Worm (Caenorhabditis elegans) whole organism, L4 larva: Measurements from ENCODE around the gene Y37B11A.3.
A peak's percentile ranks its signal among the peaks of the same experiment; 100 is the strongest.

Experiments
- D1046.2 ChIP-seq: fragments of 200-800 bp; sonication (Bioruptor generic); IDR thresholded peaks from 2 replicates; pipeline ENCODE4 v1.3.6; 2022; ENCODE audit warnings: missing genetic modification characterization, missing compliant biosample characterization
- F10B5.3 ChIP-seq: sonication (generic microtip); optimal IDR thresholded peaks from 2 replicates; lab custom pipeline; 2016; ENCODE audit warnings: mild to moderate bottlenecking, missing genetic modification characterization, missing compliant biosample characterization
- R02D3.7 ChIP-seq: fragments of 150-350 bp; sonication (generic microtip); optimal IDR thresholded peaks from 3 replicates; lab custom pipeline; 2014; ENCODE audit warnings: missing biosample characterization, missing genetic modification characterization
- ZK546.5 ChIP-seq, 2 experiments: sonication (generic microtip); optimal IDR thresholded peaks; 2 replicates each; lab custom pipeline; 2017; ENCODE audit warnings: missing biosample characterization in 2 of 2, missing genetic modification characterization in 2 of 2
- aha-1 ChIP-seq: fragments of 150-350 bp; peaks from one replicate; lab custom pipeline; 2014; ENCODE audit warnings: missing biosample characterization, missing genetic modification characterization
- attf-4 ChIP-seq: sonication (generic microtip); optimal IDR thresholded peaks from 3 replicates; lab custom pipeline; 2017; ENCODE audit warnings: missing biosample characterization, missing genetic modification characterization
- ceh-44 ChIP-seq: fragments of 200-800 bp; sonication (Bioruptor generic); IDR thresholded peaks from 2 replicates; pipeline ENCODE4 v1.3.6; 2022; ENCODE audit warnings: missing genetic modification reagents, missing genetic modification characterization, missing compliant biosample characterization
- ces-1 ChIP-seq: fragments of 150-350 bp; sonication (generic microtip); optimal IDR thresholded peaks from 4 replicates; lab custom pipeline; 2014; ENCODE audit warnings: missing biosample characterization, missing genetic modification reagents, missing genetic modification characterization
- ctbp-1 ChIP-seq: fragments of 200-800 bp; sonication (Bioruptor generic); IDR thresholded peaks from 2 replicates; pipeline ENCODE4 v1.3.6; 2022; ENCODE audit warnings: missing genetic modification reagents, missing genetic modification characterization, missing compliant biosample characterization
- daf-16 ChIP-seq, 3 experiments: sonication (generic microtip); optimal IDR thresholded peaks; 2 replicates each; lab custom pipeline; 2016 to 2017; ENCODE audit warnings: missing genetic modification characterization in 3 of 3, missing genetic modification reagents in 3 of 3, mild to moderate bottlenecking in 2 of 3, missing compliant biosample characterization in 2 of 3, missing biosample characterization in 1 of 3, moderate library complexity in 1 of 3
- dmd-6 ChIP-seq: fragments of 200-800 bp; sonication (Bioruptor generic); IDR thresholded peaks from 2 replicates; pipeline ENCODE4 v1.3.6; 2022; ENCODE audit warnings: missing genetic modification reagents, missing genetic modification characterization, missing compliant biosample characterization
- dpl-1 ChIP-seq: fragments of 150-350 bp; optimal IDR thresholded peaks from 2 replicates; lab custom pipeline; 2014; ENCODE audit warnings: missing biosample characterization, missing genetic modification reagents, missing genetic modification characterization
- dve-1 ChIP-seq: sonication (generic microtip); optimal IDR thresholded peaks from 2 replicates; lab custom pipeline; 2017; ENCODE audit warnings: antibody characterized with exemption, mild to moderate bottlenecking, missing genetic modification characterization, missing compliant biosample characterization; ENCODE audit not compliant: insufficient read depth
- egl-43 ChIP-seq: fragments of 200-800 bp; sonication (Bioruptor generic); IDR thresholded peaks from 2 replicates; pipeline ENCODE4 v1.3.6; 2022; ENCODE audit warnings: missing genetic modification reagents, missing genetic modification characterization, missing compliant biosample characterization
- fos-1 ChIP-seq: fragments of 150-350 bp; optimal IDR thresholded peaks from 2 replicates; lab custom pipeline; 2014; ENCODE audit warnings: missing biosample characterization, missing genetic modification characterization
- hlh-11 ChIP-seq: fragments of 200-800 bp; sonication (Bioruptor generic); optimal IDR thresholded peaks from 2 replicates; lab custom pipeline; 2018; ENCODE audit warnings: mild to moderate bottlenecking, missing genetic modification characterization, missing compliant biosample characterization
- hlh-30 ChIP-seq: sonication (generic microtip); optimal IDR thresholded peaks from 2 replicates; lab custom pipeline; 2017; ENCODE audit warnings: antibody characterized with exemption, mild to moderate bottlenecking, missing genetic modification characterization, missing compliant biosample characterization; ENCODE audit not compliant: insufficient read depth
- jun-1 ChIP-seq: fragments of 150-350 bp; optimal IDR thresholded peaks from 2 replicates; lab custom pipeline; 2014; ENCODE audit warnings: missing biosample characterization, missing genetic modification reagents, missing genetic modification characterization
- lin-29 ChIP-seq: fragments of 200-800 bp; sonication (Bioruptor generic); IDR thresholded peaks from 2 replicates; pipeline ENCODE4 v1.3.6; 2022; ENCODE audit warnings: missing genetic modification reagents, missing genetic modification characterization, missing compliant biosample characterization
- lin-38 ChIP-seq: fragments of 200-800 bp; sonication (Bioruptor generic); IDR thresholded peaks from 2 replicates; pipeline ENCODE4 v1.3.6; 2022; ENCODE audit warnings: missing genetic modification reagents, missing genetic modification characterization, missing compliant biosample characterization
- lin-39 ChIP-seq: fragments of 150-350 bp; optimal IDR thresholded peaks from 2 replicates; lab custom pipeline; 2014; ENCODE audit warnings: missing biosample characterization, missing genetic modification reagents, missing genetic modification characterization
- lsy-2 ChIP-seq, 2 experiments: fragments of 150-350 bp in 1 of 2; sonication (generic microtip) in 1 of 2; optimal IDR thresholded peaks; 2 replicates each; lab custom pipeline; 2014 to 2017; ENCODE audit warnings: missing biosample characterization in 2 of 2, missing genetic modification characterization in 2 of 2
- madf-9 ChIP-seq: fragments of 200-800 bp; sonication (Bioruptor generic); conservative IDR thresholded peaks from 2 replicates; pipeline ENCODE4 v1.3.6; 2022; ENCODE audit warnings: missing genetic modification reagents, missing genetic modification characterization, missing compliant biosample characterization
- mdl-1 ChIP-seq, 2 experiments: fragments of 150-350 bp in 1 of 2; sonication (generic microtip) in 1 of 2; optimal IDR thresholded peaks; 2 replicates each; lab custom pipeline; 2014 to 2017; ENCODE audit warnings: missing biosample characterization in 2 of 2, missing genetic modification characterization in 2 of 2
- mes-2 ChIP-seq: sonication (generic microtip); optimal IDR thresholded peaks from 2 replicates; lab custom pipeline; 2016; ENCODE audit warnings: missing genotype, mild to moderate bottlenecking, missing genetic modification characterization, missing compliant biosample characterization; ENCODE audit not compliant: poor library complexity, severe bottlenecking
- nhr-237 ChIP-seq: sonication (generic microtip); optimal IDR thresholded peaks from 2 replicates; lab custom pipeline; 2017; ENCODE audit warnings: missing biosample characterization, missing genetic modification characterization
- nhr-28 ChIP-seq: fragments of 150-350 bp; optimal IDR thresholded peaks from 2 replicates; lab custom pipeline; 2014; ENCODE audit warnings: missing biosample characterization, missing genetic modification characterization
- nhr-77 ChIP-seq: fragments of 150-350 bp; optimal IDR thresholded peaks from 2 replicates; lab custom pipeline; 2014; ENCODE audit warnings: missing biosample characterization, missing genetic modification characterization
- saeg-2 ChIP-seq: fragments of 200-800 bp; sonication (Bioruptor generic); IDR thresholded peaks from 2 replicates; pipeline ENCODE4 v1.3.6; 2022; ENCODE audit warnings: missing genetic modification reagents, missing genetic modification characterization, missing compliant biosample characterization
- sdz-12 ChIP-seq: fragments of 200-800 bp; sonication (Bioruptor generic); optimal IDR thresholded peaks from 2 replicates; lab custom pipeline; 2018; ENCODE audit warnings: mild to moderate bottlenecking, missing genetic modification characterization, missing compliant biosample characterization
- skn-1 ChIP-seq: fragments of 150-350 bp; optimal IDR thresholded peaks from 2 replicates; lab custom pipeline; 2014; ENCODE audit warnings: missing biosample characterization, missing genetic modification characterization
- snpc-1.2 ChIP-seq: fragments of 200-800 bp; sonication (Bioruptor generic); IDR thresholded peaks from 2 replicates; pipeline ENCODE4 v1.3.6; 2022; ENCODE audit warnings: missing genetic modification reagents, missing genetic modification characterization, missing compliant biosample characterization
- tra-1 ChIP-seq: fragments of 200-800 bp; sonication (Bioruptor generic); IDR thresholded peaks from 2 replicates; pipeline ENCODE4 v1.3.6; 2022; ENCODE audit warnings: missing genetic modification reagents, missing genetic modification characterization, missing compliant biosample characterization
- unc-130 ChIP-seq: sonication (generic microtip); optimal IDR thresholded peaks from 2 replicates; lab custom pipeline; 2016; ENCODE audit warnings: missing genetic modification reagents, missing genetic modification characterization, missing compliant biosample characterization
- unc-62 ChIP-seq, 3 experiments: fragments of 150-350 bp in 1 of 3; sonication (generic microtip); optimal IDR thresholded peaks in 2 of 3; peaks in 1 of 3; 1 replicate in 1 of 3; 2 replicates in 2 of 3; lab custom pipeline; 2014 to 2017; ENCODE audit warnings: missing biosample characterization in 3 of 3, missing genetic modification characterization in 3 of 3, missing genetic modification reagents in 3 of 3, missing genotype in 1 of 3
- zag-1 ChIP-seq: fragments of 150-350 bp; optimal IDR thresholded peaks from 2 replicates; lab custom pipeline; 2014; ENCODE audit warnings: missing biosample characterization, missing genetic modification characterization
- zfp-2 ChIP-seq: sonication (generic microtip); optimal IDR thresholded peaks from 2 replicates; lab custom pipeline; 2016; ENCODE audit warnings: mild to moderate bottlenecking, missing genetic modification characterization, missing compliant biosample characterization
- ztf-7 ChIP-seq: fragments of 150-350 bp; optimal IDR thresholded peaks from 2 replicates; lab custom pipeline; 2014; ENCODE audit warnings: missing biosample characterization, missing genetic modification characterization

Gene Y37B11A.3

DNA sequence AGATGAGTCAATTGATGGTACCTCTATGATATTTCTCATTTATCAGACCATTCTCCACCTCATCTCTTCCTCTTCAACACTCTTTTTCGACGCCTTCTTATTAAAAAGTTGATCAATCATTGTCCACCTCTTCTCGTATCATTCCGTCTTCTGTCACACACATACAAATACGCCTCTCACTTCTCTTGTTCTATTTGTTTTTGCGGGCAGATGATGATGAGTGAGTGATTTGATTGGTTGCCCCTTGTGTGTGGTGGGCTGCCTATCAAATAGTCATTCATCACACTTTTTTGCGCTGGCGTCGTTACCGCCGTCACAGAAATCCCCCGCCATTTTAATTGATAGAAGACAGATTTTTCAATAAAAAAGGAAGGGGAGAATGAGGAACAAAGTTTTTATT lies 27.5 kb upstream of the Y37B11A.3 start (continued):
- no peak for TF ChIP-seq fos-1 (tag; lab: Kevin White, UChicago)
- TF ChIP-seq lin-38 (GFP tag; lab: Robert Waterston, UW), result no peak
- no peak for TF ChIP-seq madf-9 (GFP tag; lab: Robert Waterston, UW)
- no peak for TF ChIP-seq zfp-2 (tag; lab: Kevin White, UChicago)
- TF ChIP-seq hlh-30 (tag; lab: Kevin White, UChicago), result peak; percentile 74
- TF ChIP-seq sdz-12, result no peak
- TF ChIP-seq snpc-1.2 (GFP tag; lab: Robert Waterston, UW), result no peak
- TF ChIP-seq saeg-2 (GFP tag; lab: Robert Waterston, UW), result no peak
- no peak for TF ChIP-seq F10B5.3
- TF ChIP-seq unc-130 (GFP tag; lab: Kevin White, UChicago), result no peak
- TF ChIP-seq jun-1 (tag; lab: Kevin White, UChicago), result no peak

DNA sequence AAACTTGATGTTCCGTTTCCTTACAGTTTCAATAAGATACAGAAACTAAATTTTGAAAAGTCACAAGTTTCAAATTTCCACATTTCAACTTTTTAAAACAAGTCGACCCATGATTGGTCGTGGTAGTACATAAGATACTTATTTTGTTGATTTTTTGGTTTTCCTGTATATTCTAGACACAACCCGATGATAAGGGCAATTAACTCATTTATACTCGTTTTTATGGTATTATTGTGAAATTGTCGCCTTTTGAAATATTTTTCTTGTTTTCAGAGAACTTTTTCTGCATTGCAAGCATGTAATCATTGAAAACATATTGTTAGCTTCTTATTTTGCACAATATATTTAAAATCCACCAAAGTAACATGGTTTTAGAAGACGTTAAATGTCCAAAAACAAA lies 26.8 kb upstream of the Y37B11A.3 start:
- TF ChIP-seq lsy-2 (tag; optimal IDR thresholded peaks at IDR 0.05; lab: Kevin White, UChicago), result no peak
- TF ChIP-seq F10B5.3, result no peak
- no peak for TF ChIP-seq skn-1 (tag; lab: Kevin White, UChicago)
- peak in 1 of 2 experiments; percentile 1 for TF ChIP-seq unc-62 (GFP tag; optimal IDR thresholded peaks at IDR 0.05 in 1 of 2; lab: Kevin White, UChicago)
- TF ChIP-seq unc-62 (tag; optimal IDR thresholded peaks at IDR 0.05; lab: Kevin White, UChicago), result no peak
- no peak for TF ChIP-seq hlh-30 (tag; lab: Kevin White, UChicago)
- no peak for TF ChIP-seq daf-16 (GFP tag; optimal IDR thresholded peaks at IDR 0.05; lab: Kevin White, UChicago)
- TF ChIP-seq daf-16 (tag; optimal IDR thresholded peaks at IDR 0.05; lab: Kevin White, UChicago), result peak; percentile 63

DNA sequence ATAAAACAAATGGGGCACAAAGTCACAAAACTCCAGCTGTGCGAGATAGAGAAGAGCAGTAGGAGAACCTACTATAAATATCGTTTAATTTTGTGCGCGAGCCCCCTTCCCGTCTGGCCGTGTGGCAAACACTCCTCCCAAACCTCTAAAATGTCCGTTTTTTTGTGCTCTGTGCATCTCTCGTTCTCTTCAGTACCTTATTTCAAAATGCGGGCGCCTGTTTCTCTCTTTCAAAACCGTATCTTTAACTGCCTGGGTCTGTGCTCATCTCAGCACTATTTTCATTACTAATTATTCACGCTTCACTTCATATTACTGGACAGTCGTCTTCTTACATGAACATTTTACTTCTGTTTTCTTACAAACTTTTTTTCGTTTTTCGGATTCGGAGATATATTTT lies 24.9 kb upstream of the Y37B11A.3 start:
- TF ChIP-seq daf-16 (GFP tag; optimal IDR thresholded peaks at IDR 0.05; lab: Kevin White, UChicago) (no peak), daf-16 (tag; optimal IDR thresholded peaks at IDR 0.05; lab: Kevin White, UChicago) (peak; percentile 21), dpl-1 (GFP tag; lab: Kevin White, UChicago) (no peak), attf-4 (tag; lab: Kevin White, UChicago) (no peak), zag-1 (no peak), lin-39 (no peak), ZK546.5 (tag; optimal IDR thresholded peaks at IDR 0.05; lab: Kevin White, UChicago) (no peak), R02D3.7 (no peak), tra-1 (GFP tag; lab: Robert Waterston, UW) (no peak), lin-29 (GFP tag; lab: Robert Waterston, UW) (no peak), dve-1 (peak; percentile 9), ztf-7 (no peak), nhr-237 (tag; lab: Kevin White, UChicago) (no peak), lin-38 (GFP tag; lab: Robert Waterston, UW) (no peak), ceh-44 (GFP tag; lab: Robert Waterston, UW) (no peak), snpc-1.2 (GFP tag; lab: Robert Waterston, UW) (no peak), D1046.2 (GFP tag; lab: Robert Waterston, UW) (no peak), aha-1 (tag; lab: Kevin White, UChicago) (peak; percentile 34), unc-130 (GFP tag; lab: Kevin White, UChicago) (no peak), dmd-6 (GFP tag; lab: Robert Waterston, UW) (peak; percentile 8; the same call in 1 of the 2 replicates), hlh-11 (tag; lab: Kevin White, UChicago) (peak; percentile 25), mdl-1 (tag; optimal IDR thresholded peaks at IDR 0.05; lab: Kevin White, UChicago) (no peak), ctbp-1 (GFP tag; lab: Robert Waterston, UW) (no peak), mes-2 (tag; lab: Kevin White, UChicago) (peak; percentile 27), ces-1 (GFP tag; lab: Kevin White, UChicago) (no peak), egl-43 (GFP tag; lab: Robert Waterston, UW) (no peak), nhr-28 (tag; lab: Kevin White, UChicago) (peak; percentile 24), nhr-77 (tag; lab: Kevin White, UChicago) (no peak)
